Fruit fly (Drosophila melanogaster) whole organism, embryonic: ENCODE data around the gene CG3726.

Source experiments
- Atf6 ChIP-seq: fragments of 200-800 bp; sonication (Bioruptor generic); IDR thresholded peaks from 2 replicates; pipeline ENCODE4 v1.3.6; 2022; ENCODE audit warnings: missing biosample characterization, missing genetic modification characterization
- B-H2 ChIP-seq: fragments of 200-800 bp; sonication (Bioruptor generic); optimal IDR thresholded peaks from 2 replicates; lab custom pipeline; 2018; ENCODE audit warnings: missing biosample characterization, mild to moderate bottlenecking, missing genetic modification characterization
- BEAF-32 ChIP-seq: fragments of 200-800 bp; sonication (Bioruptor generic); optimal IDR thresholded peaks from 3 replicates; lab custom pipeline; 2017; ENCODE audit warnings: missing biosample characterization, missing genetic modification characterization, mild to moderate bottlenecking, moderate library complexity, missing genetic modification reagents
- C15 ChIP-seq: fragments of 200-800 bp; sonication (Bioruptor generic); IDR thresholded peaks from 3 replicates; pipeline ENCODE4 v1.3.6; 2022; ENCODE audit warnings: missing biosample characterization, missing genetic modification characterization
- CG10959 ChIP-seq: fragments of 200-800 bp; sonication (Bioruptor generic); IDR thresholded peaks from 2 replicates; pipeline ENCODE4 v1.3.6; 2022; ENCODE audit warnings: missing biosample characterization, missing genetic modification characterization
- CG11398 ChIP-seq: fragments of 200-800 bp; sonication (Bioruptor generic); optimal IDR thresholded peaks from 2 replicates; lab custom pipeline; 2016; ENCODE audit warnings: missing biosample characterization, missing genetic modification characterization
- CG11504 ChIP-seq: fragments of 200-800 bp; sonication (Bioruptor generic); optimal IDR thresholded peaks from 3 replicates; lab custom pipeline; 2019; ENCODE audit warnings: missing biosample characterization, mild to moderate bottlenecking, missing genetic modification characterization, moderate library complexity
- CG14860 ChIP-seq: fragments of 200-800 bp; sonication (Bioruptor generic); IDR thresholded peaks from 3 replicates; pipeline ENCODE4 v1.3.6; 2022; ENCODE audit warnings: missing biosample characterization, missing genetic modification characterization; ENCODE audit not compliant: partially characterized antibody
- CG15479 ChIP-seq: fragments of 200-800 bp; sonication (Bioruptor generic); optimal IDR thresholded peaks from 3 replicates; lab custom pipeline; 2019; ENCODE audit warnings: missing biosample characterization, mild to moderate bottlenecking, missing genetic modification characterization, moderate library complexity
- CG17385 ChIP-seq: fragments of 200-800 bp; sonication (Bioruptor generic); optimal IDR thresholded peaks from 3 replicates; lab custom pipeline; 2018; ENCODE audit warnings: missing biosample characterization, mild to moderate bottlenecking, missing genetic modification characterization
- CG17568 ChIP-seq: fragments of 200-800 bp; sonication (Bioruptor generic); optimal IDR thresholded peaks from 2 replicates; lab custom pipeline; 2018; ENCODE audit warnings: missing biosample characterization, mild to moderate bottlenecking, missing genetic modification characterization, moderate library complexity
- CG2129 ChIP-seq: fragments of 200-800 bp; sonication (Bioruptor generic); IDR thresholded peaks from 2 replicates; pipeline ENCODE4 v1.3.6; 2022; ENCODE audit warnings: missing biosample characterization, missing genetic modification characterization; ENCODE audit not compliant: partially characterized antibody
- CG3163 ChIP-seq: fragments of 200-800 bp; sonication (Bioruptor generic); optimal IDR thresholded peaks from 3 replicates; lab custom pipeline; 2016; ENCODE audit warnings: missing biosample characterization, missing genetic modification characterization
- CG32772 ChIP-seq: fragments of 200-800 bp; sonication (Bioruptor generic); IDR thresholded peaks from 2 replicates; pipeline ENCODE4 v1.3.6; 2022; ENCODE audit warnings: missing biosample characterization, missing genetic modification characterization
- CG4820 ChIP-seq: fragments of 200-800 bp; sonication (Bioruptor generic); optimal IDR thresholded peaks from 3 replicates; lab custom pipeline; 2016; ENCODE audit warnings: missing biosample characterization, missing genetic modification characterization
- CG9215 ChIP-seq: fragments of 200-800 bp; sonication (Bioruptor generic); IDR thresholded peaks from 2 replicates; pipeline ENCODE4 v1.3.6; 2022; ENCODE audit warnings: missing biosample characterization, missing genetic modification characterization
- CG9817 ChIP-seq: fragments of 200-800 bp; sonication (Bioruptor generic); optimal IDR thresholded peaks from 2 replicates; lab custom pipeline; 2018; ENCODE audit warnings: missing biosample characterization, mild to moderate bottlenecking, missing genetic modification characterization, moderate library complexity
- Chrac-16 ChIP-seq: fragments of 200-800 bp; sonication (Bioruptor generic); optimal IDR thresholded peaks from 3 replicates; lab custom pipeline; 2016; ENCODE audit warnings: missing biosample characterization, missing genetic modification characterization
- D ChIP-seq, 2 experiments: fragments of 200-800 bp in 1 of 2; fragments of >200 bp in 1 of 2; sonication (Bioruptor generic) in 1 of 2; optimal IDR thresholded peaks; 2 replicates in 1 of 2; 3 replicates in 1 of 2; lab custom pipeline; 2017; ENCODE audit warnings: mild to moderate bottlenecking in 1 of 2, missing biosample characterization in 1 of 2, missing genetic modification characterization in 1 of 2, missing genetic modification reagents in 1 of 2
- Dip2 ChIP-seq: fragments of 200-800 bp; sonication (Bioruptor generic); IDR thresholded peaks from 2 replicates; pipeline ENCODE4 v1.3.6; 2022; ENCODE audit warnings: missing biosample characterization, missing genetic modification characterization
- Doc3 ChIP-seq: fragments of 200-800 bp; sonication (Bioruptor generic); IDR thresholded peaks from 3 replicates; pipeline ENCODE4 v1.3.6; 2022; ENCODE audit warnings: missing biosample characterization, missing genetic modification characterization; ENCODE audit not compliant: partially characterized antibody
- Dref ChIP-seq: fragments of 200-800 bp; sonication (Bioruptor generic); IDR thresholded peaks from 2 replicates; pipeline ENCODE4 v1.3.6; 2022; ENCODE audit warnings: missing biosample characterization, missing genetic modification characterization
- Elba2 ChIP-seq: fragments of 200-800 bp; sonication (Bioruptor generic); optimal IDR thresholded peaks from 3 replicates; lab custom pipeline; 2016; ENCODE audit warnings: missing biosample characterization, missing genetic modification characterization
- Ets65A ChIP-seq: fragments of 200-800 bp; sonication (Bioruptor generic); peaks from one replicate; lab custom pipeline; 2016; ENCODE audit warnings: missing biosample characterization, missing genetic modification characterization
- HHEX ChIP-seq: fragments of 200-800 bp; sonication (Bioruptor generic); optimal IDR thresholded peaks from 3 replicates; lab custom pipeline; 2017; ENCODE audit warnings: missing biosample characterization, mild to moderate bottlenecking, missing genetic modification characterization, missing genetic modification reagents
- Hand ChIP-seq: fragments of 200-800 bp; sonication (Bioruptor generic); optimal IDR thresholded peaks from 2 replicates; lab custom pipeline; 2017; ENCODE audit warnings: mild to moderate bottlenecking, missing biosample characterization, missing genetic modification reagents, missing genetic modification characterization
- HmgD ChIP-seq: fragments of 200-800 bp; sonication (Bioruptor generic); optimal IDR thresholded peaks from 3 replicates; lab custom pipeline; 2016; ENCODE audit warnings: missing biosample characterization, missing genetic modification characterization
- Jarid2 ChIP-seq: fragments of 200-800 bp; sonication (Bioruptor generic); optimal IDR thresholded peaks from 3 replicates; lab custom pipeline; 2017; ENCODE audit warnings: mild to moderate bottlenecking, missing biosample characterization, missing genetic modification reagents, missing genetic modification characterization
- Kr ChIP-seq: fragments of 200-800 bp; sonication (Bioruptor generic); optimal IDR thresholded peaks from 2 replicates; lab custom pipeline; 2017; ENCODE audit warnings: missing biosample characterization, mild to moderate bottlenecking, missing genetic modification characterization
- MTF-1 ChIP-seq: fragments of 200-800 bp; sonication (Bioruptor generic); optimal IDR thresholded peaks from 2 replicates; lab custom pipeline; 2018; ENCODE audit warnings: missing biosample characterization, mild to moderate bottlenecking, missing genetic modification characterization, borderline replicate concordance
- Myb ChIP-seq: fragments of 200-800 bp; sonication (Bioruptor generic); optimal IDR thresholded peaks from 2 replicates; lab custom pipeline; 2016; ENCODE audit warnings: missing biosample characterization, missing genetic modification characterization
- Poxn ChIP-seq: fragments of 200-800 bp; sonication (Bioruptor generic); IDR thresholded peaks from 2 replicates; pipeline ENCODE4 v1.3.6; 2022; ENCODE audit warnings: missing biosample characterization, missing genetic modification characterization
- Sin3A ChIP-seq: fragments of >200 bp; optimal IDR thresholded peaks from 2 replicates; lab custom pipeline; 2018
- ac ChIP-seq: fragments of 200-800 bp; sonication (Bioruptor generic); optimal IDR thresholded peaks from 3 replicates; lab custom pipeline; 2017; ENCODE audit warnings: missing biosample characterization, mild to moderate bottlenecking, missing genetic modification characterization
- chinmo ChIP-seq: fragments of 200-800 bp; sonication (Bioruptor generic); IDR thresholded peaks from 4 replicates; pipeline ENCODE4 v1.3.6; 2022; ENCODE audit warnings: missing biosample characterization, missing genetic modification characterization; ENCODE audit not compliant: partially characterized antibody
- dm ChIP-seq: fragments of 200-800 bp; sonication (Bioruptor generic); optimal IDR thresholded peaks from 3 replicates; lab custom pipeline; 2016; ENCODE audit warnings: missing biosample characterization, missing genetic modification characterization
- emc ChIP-seq: fragments of 200-800 bp; sonication (Bioruptor generic); optimal IDR thresholded peaks from 2 replicates; lab custom pipeline; 2016; ENCODE audit warnings: missing biosample characterization, missing genetic modification characterization
- eyg ChIP-seq: fragments of 200-800 bp; sonication (Bioruptor generic); optimal IDR thresholded peaks from 3 replicates; lab custom pipeline; 2016; ENCODE audit warnings: missing biosample characterization, missing genetic modification characterization
- gcm ChIP-seq: fragments of 200-800 bp; sonication (Bioruptor generic); optimal IDR thresholded peaks from 2 replicates; lab custom pipeline; 2019; ENCODE audit warnings: missing biosample characterization, mild to moderate bottlenecking, missing genetic modification characterization, moderate library complexity
- jumu ChIP-seq: fragments of 200-800 bp; sonication (Bioruptor generic); optimal IDR thresholded peaks from 3 replicates; lab custom pipeline; 2016; ENCODE audit warnings: missing biosample characterization, missing genetic modification characterization
- kay ChIP-seq: fragments of 200-800 bp; sonication (Bioruptor generic); optimal IDR thresholded peaks from 2 replicates; lab custom pipeline; 2016; ENCODE audit warnings: missing biosample characterization, missing genetic modification characterization
- nerfin-1 ChIP-seq: fragments of 200-800 bp; sonication (Bioruptor generic); optimal IDR thresholded peaks from 3 replicates; lab custom pipeline; 2019; ENCODE audit warnings: missing biosample characterization, mild to moderate bottlenecking, missing genetic modification characterization, moderate library complexity
- pita ChIP-seq: fragments of 200-800 bp; sonication (Bioruptor generic); optimal IDR thresholded peaks from 2 replicates; lab custom pipeline; 2017; ENCODE audit warnings: missing biosample characterization, mild to moderate bottlenecking, missing genetic modification characterization
- pzg ChIP-seq: fragments of 200-800 bp; sonication (Bioruptor generic); optimal IDR thresholded peaks from 3 replicates; lab custom pipeline; 2018; ENCODE audit warnings: missing biosample characterization, mild to moderate bottlenecking, missing genetic modification characterization, moderate library complexity
- repo ChIP-seq: fragments of 200-800 bp; sonication (Bioruptor generic); optimal IDR thresholded peaks from 2 replicates; lab custom pipeline; 2016; ENCODE audit warnings: missing biosample characterization, missing genetic modification characterization
- salm ChIP-seq: fragments of 200-800 bp; sonication (Bioruptor generic); optimal IDR thresholded peaks from 2 replicates; lab custom pipeline; 2018; ENCODE audit warnings: missing biosample characterization, mild to moderate bottlenecking, missing genetic modification characterization
- sens ChIP-seq: fragments of 200-800 bp; sonication (Bioruptor generic); peaks from one replicate; lab custom pipeline; 2016; ENCODE audit warnings: missing biosample characterization, missing genetic modification characterization
- tap ChIP-seq: fragments of 200-800 bp; optimal IDR thresholded peaks from 3 replicates; lab custom pipeline; 2019; ENCODE audit warnings: missing biosample characterization, mild to moderate bottlenecking, missing genetic modification characterization, moderate library complexity
- ttk ChIP-seq: fragments of 200-800 bp; sonication (Bioruptor generic); IDR thresholded peaks from 2 replicates; pipeline ENCODE4 v2.1.2; 2022; ENCODE audit warnings: missing biosample characterization, missing genetic modification characterization
- tup ChIP-seq: fragments of 200-800 bp; sonication (Bioruptor generic); optimal IDR thresholded peaks from 2 replicates; lab custom pipeline; 2016; ENCODE audit warnings: missing biosample characterization, mild to moderate bottlenecking, missing genetic modification characterization, moderate library complexity
- unpg ChIP-seq: fragments of 200-800 bp; sonication (Bioruptor generic); optimal IDR thresholded peaks from 3 replicates; lab custom pipeline; 2018; ENCODE audit warnings: missing biosample characterization, mild to moderate bottlenecking, missing genetic modification characterization, moderate library complexity

Gene CG3726

DNA sequence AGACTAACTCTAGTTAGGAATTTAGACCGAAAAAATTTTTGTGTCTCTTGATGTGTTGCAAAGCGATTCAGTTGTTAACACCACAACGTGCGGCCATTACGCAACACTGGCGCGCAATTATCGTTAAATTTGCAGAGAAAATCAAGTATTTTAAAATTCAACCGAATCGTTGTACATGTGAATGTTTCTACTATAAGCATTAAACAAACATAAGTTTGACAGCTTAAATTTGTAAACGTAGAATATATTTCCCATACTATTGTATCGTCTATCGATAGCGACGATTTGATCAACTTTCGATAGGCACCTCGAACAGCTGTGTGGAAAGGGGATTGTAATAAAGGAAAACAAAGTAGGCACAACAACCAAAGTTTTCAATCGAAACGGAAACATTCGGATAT lies 37.4 kb upstream of the CG3726 start, which contains the start of the genes Usp30 and CG16721 (continued):
- TF ChIP-seq Hand (GFP tag; lab: Kevin White, UChicago) (no peak), Myb (GFP tag; lab: Kevin White, UChicago) (peak; percentile 65), Jarid2 (no peak), Doc3 (GFP tag; lab: Robert Waterston, UW) (peak; percentile 65), nerfin-1 (peak; percentile 1), unpg (GFP tag; lab: Kevin White, UChicago) (peak; percentile 43), CG9817 (tag; lab: Kevin White, UChicago) (peak; percentile 9), CG15479 (no peak), Atf6 (GFP tag; lab: Robert Waterston, UW) (no peak), kay (peak; percentile 8), eyg (GFP tag; lab: Kevin White, UChicago) (no peak), repo (peak; percentile 10), CG14860 (GFP tag; lab: Robert Waterston, UW) (peak; percentile 66), HmgD (GFP tag; lab: Kevin White, UChicago) (no peak), Poxn (GFP tag; lab: Robert Waterston, UW) (no peak), C15 (no peak), Dip2 (no peak), CG9215 (GFP tag; lab: Robert Waterston, UW) (no peak), HHEX (GFP tag; lab: Kevin White, UChicago) (no peak), tap (tag; lab: Kevin White, UChicago) (no peak), sens (peak; percentile 88), dm (GFP tag; lab: Kevin White, UChicago) (peak; percentile 54), CG10959 (no peak), CG11504 (no peak), CG3163 (peak; percentile 35), Elba2 (GFP tag; lab: Kevin White, UChicago) (no peak), CG17385 (GFP tag; lab: Kevin White, UChicago) (no peak), chinmo (GFP tag; lab: Robert Waterston, UW) (0 out of 4 replicates have a peak, but pooled peaks have one; percentile 31), BEAF-32 (GFP tag; lab: Kevin White, UChicago) (peak; percentile 73), MTF-1 (GFP tag; lab: Kevin White, UChicago) (no peak), CG17568 (GFP tag; lab: Kevin White, UChicago) (no peak), CG2129 (GFP tag; lab: Robert Waterston, UW) (peak; percentile 52; the same call in 1 of the 2 replicates), pzg (GFP tag; lab: Kevin White, UChicago) (peak; percentile 80), ac (GFP tag; lab: Kevin White, UChicago) (no peak), Kr (no peak), CG32772 (no peak), CG11398 (GFP tag; lab: Kevin White, UChicago) (peak; percentile 55), Ets65A (GFP tag; lab: Kevin White, UChicago) (peak; percentile 96), gcm (peak; percentile 9), CG4820 (GFP tag; lab: Kevin White, UChicago) (no peak), ttk (GFP tag; lab: Robert Waterston, UW) (no peak), emc (no peak), salm (tag; lab: Kevin White, UChicago) (no peak), pita (GFP tag; lab: Kevin White, UChicago) (no peak), tup (GFP tag; lab: Kevin White, UChicago) (no peak), Chrac-16 (GFP tag; lab: Kevin White, UChicago) (peak; percentile 21), Sin3A (lab: Kevin White, UChicago) (peak; percentile 60), Dref (GFP tag; lab: Robert Waterston, UW) (peak; percentile 64), B-H2 (GFP tag; lab: Kevin White, UChicago) (peak; percentile 60), D (optimal IDR thresholded peaks at IDR 0.05; lab: Kevin White, UChicago) (no peak), D (GFP tag; optimal IDR thresholded peaks at IDR 0.05; lab: Kevin White, UChicago) (no peak), jumu (GFP tag; lab: Kevin White, UChicago) (peak; percentile 31)
